Worm (Caenorhabditis elegans) whole organism, mixed stage, embryonic: ENCODE measurements around the gene noca-1.

Source experiments
- bed-3 ChIP-seq: fragments of 200-800 bp; sonication (Bioruptor generic); optimal IDR thresholded peaks from 3 replicates; lab custom pipeline; 2018; ENCODE audit warnings: mild to moderate bottlenecking, missing genetic modification characterization, moderate library complexity, missing compliant biosample characterization
- blmp-1 ChIP-seq: fragments of 150-350 bp; optimal IDR thresholded peaks from 2 replicates; lab custom pipeline; 2014; ENCODE audit warnings: missing biosample characterization, missing genetic modification characterization
- ceh-39 ChIP-seq: fragments of 150-350 bp; optimal IDR thresholded peaks from 2 replicates; lab custom pipeline; 2014; ENCODE audit warnings: missing biosample characterization, missing genetic modification characterization
- ceh-43 ChIP-seq: fragments of 200-800 bp; sonication (Bioruptor generic); optimal IDR thresholded peaks from 2 replicates; lab custom pipeline; 2018; ENCODE audit warnings: mild to moderate bottlenecking, missing genetic modification characterization, moderate library complexity, missing compliant biosample characterization
- ceh-83 ChIP-seq: fragments of 200-800 bp; sonication (Bioruptor generic); optimal IDR thresholded peaks from 2 replicates; lab custom pipeline; 2018; ENCODE audit warnings: mild to moderate bottlenecking, missing genetic modification characterization, missing compliant biosample characterization
- ces-1 ChIP-seq: fragments of 150-350 bp; optimal IDR thresholded peaks from 2 replicates; lab custom pipeline; 2014; ENCODE audit warnings: missing biosample characterization, missing genetic modification reagents, missing genetic modification characterization
- drap-1 ChIP-seq: fragments of 200-800 bp; sonication (Bioruptor generic); optimal IDR thresholded peaks from 3 replicates; lab custom pipeline; 2018; ENCODE audit warnings: mild to moderate bottlenecking, missing genetic modification characterization, missing compliant biosample characterization
- elt-1 ChIP-seq: sonication (generic microtip); optimal IDR thresholded peaks from 2 replicates; lab custom pipeline; 2017; ENCODE audit warnings: missing genetic modification characterization, mild to moderate bottlenecking, missing compliant biosample characterization, antibody characterized with exemption, moderate library complexity, borderline replicate concordance; ENCODE audit not compliant: insufficient read depth
- elt-3 ChIP-seq: fragments of 150-350 bp; optimal IDR thresholded peaks from 2 replicates; lab custom pipeline; 2014; ENCODE audit warnings: missing biosample characterization, missing genetic modification characterization
- flh-1 ChIP-seq: fragments of 200-800 bp; sonication (Bioruptor generic); optimal IDR thresholded peaks from 2 replicates; lab custom pipeline; 2018; ENCODE audit warnings: mild to moderate bottlenecking, missing genetic modification characterization, moderate library complexity, missing compliant biosample characterization
- ham-2 ChIP-seq: fragments of 200-800 bp; sonication (Bioruptor generic); optimal IDR thresholded peaks from 2 replicates; lab custom pipeline; 2018; ENCODE audit warnings: mild to moderate bottlenecking, missing genetic modification characterization, missing compliant biosample characterization
- hlh-1 ChIP-seq: fragments of 150-350 bp; optimal IDR thresholded peaks from 2 replicates; lab custom pipeline; 2014; ENCODE audit warnings: missing biosample characterization, missing genetic modification reagents, missing genetic modification characterization
- lin-13 ChIP-seq: fragments of 150-350 bp; optimal IDR thresholded peaks from 2 replicates; lab custom pipeline; 2014; ENCODE audit warnings: missing biosample characterization, missing genetic modification characterization
- lsy-2 ChIP-seq: fragments of 150-350 bp; optimal IDR thresholded peaks from 2 replicates; lab custom pipeline; 2014; ENCODE audit warnings: missing biosample characterization, missing genetic modification characterization
- mab-5 ChIP-seq: fragments of 150-350 bp; optimal IDR thresholded peaks from 2 replicates; lab custom pipeline; 2014; ENCODE audit warnings: missing biosample characterization, missing genetic modification characterization
- mep-1 ChIP-seq: fragments of 150-350 bp; optimal IDR thresholded peaks from 2 replicates; lab custom pipeline; 2017; ENCODE audit warnings: missing biosample characterization, missing genetic modification reagents, missing genetic modification characterization, inconsistent platforms
- mls-2 ChIP-seq: sonication (generic microtip); optimal IDR thresholded peaks from 2 replicates; lab custom pipeline; 2016; ENCODE audit warnings: mild to moderate bottlenecking, missing genetic modification characterization, moderate library complexity, missing compliant biosample characterization
- nhr-12 ChIP-seq: fragments of 150-350 bp; optimal IDR thresholded peaks from 2 replicates; lab custom pipeline; 2014; ENCODE audit warnings: missing biosample characterization, missing genetic modification characterization
- nhr-2 ChIP-seq: fragments of 150-350 bp; optimal IDR thresholded peaks from 2 replicates; lab custom pipeline; 2014; ENCODE audit warnings: missing biosample characterization, missing genetic modification characterization
- nhr-237 ChIP-seq: fragments of 150-350 bp; optimal IDR thresholded peaks from 2 replicates; lab custom pipeline; 2014; ENCODE audit warnings: missing biosample characterization, missing genetic modification characterization
- nhr-28 ChIP-seq: fragments of 150-350 bp; optimal IDR thresholded peaks from 2 replicates; lab custom pipeline; 2014; ENCODE audit warnings: missing biosample characterization, missing genetic modification characterization
- nhr-76 ChIP-seq: sonication (generic microtip); optimal IDR thresholded peaks from 2 replicates; lab custom pipeline; 2017; ENCODE audit warnings: missing biosample characterization, missing genetic modification characterization
- pha-4 ChIP-seq: fragments of 150-350 bp; optimal IDR thresholded peaks from 2 replicates; lab custom pipeline; 2018; ENCODE audit warnings: missing biosample characterization, missing genetic modification reagents, missing genetic modification characterization
- sem-2 ChIP-seq: fragments of 200-800 bp; sonication (Bioruptor generic); optimal IDR thresholded peaks from 2 replicates; lab custom pipeline; 2018; ENCODE audit warnings: mild to moderate bottlenecking, missing genetic modification characterization, missing compliant biosample characterization
- snpc-4 ChIP-seq: fragments of 150-350 bp; optimal IDR thresholded peaks from 2 replicates; lab custom pipeline; 2014; ENCODE audit warnings: missing biosample characterization, missing genetic modification characterization
- sptf-1 ChIP-seq: sonication (generic microtip); optimal IDR thresholded peaks from 2 replicates; lab custom pipeline; 2017; ENCODE audit warnings: mild to moderate bottlenecking, missing genetic modification characterization, moderate library complexity, missing compliant biosample characterization
- tbx-8 ChIP-seq: fragments of 200-800 bp; sonication (Bioruptor generic); optimal IDR thresholded peaks from 2 replicates; lab custom pipeline; 2018; ENCODE audit warnings: mild to moderate bottlenecking, missing genetic modification characterization, moderate library complexity, missing compliant biosample characterization
- unc-120 ChIP-seq: sonication (generic microtip); optimal IDR thresholded peaks from 2 replicates; lab custom pipeline; 2017; ENCODE audit warnings: missing genetic modification characterization, missing compliant biosample characterization; ENCODE audit not compliant: poor library complexity, severe bottlenecking
- unc-39 ChIP-seq: fragments of 150-350 bp; optimal IDR thresholded peaks from 2 replicates; lab custom pipeline; 2014; ENCODE audit warnings: missing biosample characterization, missing genetic modification characterization
- unc-62 ChIP-seq: fragments of 150-350 bp; optimal IDR thresholded peaks from 2 replicates; lab custom pipeline; 2014; ENCODE audit warnings: missing biosample characterization, missing genetic modification reagents, missing genetic modification characterization
- zip-8 ChIP-seq: fragments of 150-350 bp; optimal IDR thresholded peaks from 2 replicates; lab custom pipeline; 2014; ENCODE audit warnings: missing biosample characterization, missing genetic modification characterization
- ztf-11 ChIP-seq: fragments of 150-350 bp; optimal IDR thresholded peaks from 2 replicates; lab custom pipeline; 2014; ENCODE audit warnings: missing biosample characterization, missing genetic modification characterization

The noca-1 gene

ce11 chrV:13195548-13195947, 42.8 kb downstream of the noca-1 start, which contains the start of gene F57B1.1:
Gene F57B1.1, minus strand, starts transcription at chrV:13195648.
- TF ChIP-seq elt-1 (tag; lab: Kevin White, UChicago), result no peak

DNA sequence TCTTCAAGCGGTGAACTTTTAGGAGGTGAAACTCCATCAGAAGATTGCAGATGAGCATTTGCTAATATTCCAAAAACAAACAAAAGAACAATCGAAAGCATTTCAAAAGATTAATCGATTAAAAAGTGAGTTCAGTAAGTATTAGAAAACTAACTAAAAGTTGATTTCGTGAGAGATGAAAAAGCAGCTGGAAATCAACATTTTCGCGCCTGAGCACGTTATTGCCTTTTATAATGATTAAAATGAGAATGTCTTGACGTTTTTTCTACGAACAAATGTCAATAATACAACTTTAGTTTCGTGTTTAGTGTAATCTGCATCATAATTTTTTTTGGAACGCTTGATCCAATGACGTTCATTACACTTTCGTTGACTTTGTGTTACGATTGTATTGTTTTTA, 45.1 kb downstream of the noca-1 start, which contains the start of gene F57B1.9:
TSS of gene F57B1.9 (minus strand) at position 101 of the 400 bp plus-strand sequence.
- TF ChIP-seq nhr-237 (tag; lab: Kevin White, UChicago), result no peak
- no peak for TF ChIP-seq ceh-43 (GFP tag; lab: Kevin White, UChicago)
- no peak for TF ChIP-seq flh-1 (GFP tag; lab: Kevin White, UChicago)
- TF ChIP-seq nhr-28 (tag; lab: Kevin White, UChicago), result no peak
- no peak for TF ChIP-seq ceh-83 (GFP tag; lab: Kevin White, UChicago)
- no peak for TF ChIP-seq ces-1 (GFP tag; lab: Kevin White, UChicago)
- no peak for TF ChIP-seq nhr-12 (tag; lab: Kevin White, UChicago)
- TF ChIP-seq lsy-2 (tag; lab: Kevin White, UChicago), result no peak
- no peak for TF ChIP-seq tbx-8 (GFP tag; lab: Kevin White, UChicago)
- no peak for TF ChIP-seq nhr-2 (tag; lab: Kevin White, UChicago)
- TF ChIP-seq hlh-1, result no peak
- no peak for TF ChIP-seq snpc-4 (tag; lab: Kevin White, UChicago)
- TF ChIP-seq pha-4 (tag; lab: Kevin White, UChicago), result no peak
- TF ChIP-seq ham-2, result no peak
- TF ChIP-seq ceh-39 (tag; lab: Kevin White, UChicago), result no peak
- TF ChIP-seq drap-1 (GFP tag; lab: Kevin White, UChicago), result no peak
- no peak for TF ChIP-seq sem-2

ce11 chrV:13200609-13201008, 47.9 kb downstream of the noca-1 start:
- TF ChIP-seq nhr-2 (tag; lab: Kevin White, UChicago) (no peak), blmp-1 (tag; lab: Kevin White, UChicago) (no peak), unc-120 (tag; lab: Kevin White, UChicago) (no peak), unc-39 (tag; lab: Kevin White, UChicago) (no peak), nhr-237 (tag; lab: Kevin White, UChicago) (no peak), ztf-11 (tag; lab: Kevin White, UChicago) (no peak), sptf-1 (tag; lab: Kevin White, UChicago) (no peak), mls-2 (tag; lab: Kevin White, UChicago) (no peak), unc-62 (GFP tag; lab: Kevin White, UChicago) (no peak), lin-13 (no peak), ceh-39 (tag; lab: Kevin White, UChicago) (no peak), sem-2 (no peak), mep-1 (tag; lab: Kevin White, UChicago) (no peak), elt-3 (no peak), zip-8 (no peak)

DNA sequence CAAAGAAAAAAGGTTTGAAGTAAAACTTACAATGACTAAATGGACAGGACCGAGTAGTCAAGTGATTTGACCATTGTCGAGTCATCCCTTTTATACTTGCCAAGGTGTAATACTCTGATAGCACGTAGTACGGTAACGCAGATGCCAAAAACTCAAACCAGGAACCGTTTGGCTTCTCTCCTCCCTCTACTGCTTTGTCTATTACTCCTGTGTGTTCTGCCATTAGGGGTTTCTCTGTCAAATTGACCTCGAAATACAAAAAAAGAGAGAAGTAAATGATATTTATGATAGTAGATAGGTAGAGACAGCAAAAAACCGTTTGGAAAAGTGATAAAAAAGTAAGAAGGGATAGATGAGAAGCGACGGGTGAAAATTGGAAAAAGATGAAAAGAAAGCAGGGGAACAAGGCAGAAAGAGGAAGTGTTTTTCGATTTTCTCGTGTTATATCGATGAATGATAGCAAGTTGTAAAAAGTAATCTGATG, 49.5 kb downstream of the noca-1 start, which contains the start of the genes col-159 and col-160:
TSS of gene col-159 (minus strand) at position 51 of the 484 bp plus-strand sequence.
TSS of gene col-160 (minus strand) at position 63 of the 484 bp plus-strand sequence.
- TF ChIP-seq mls-2 (tag; lab: Kevin White, UChicago), result no peak
- TF ChIP-seq tbx-8 (GFP tag; lab: Kevin White, UChicago), result no peak
- TF ChIP-seq mep-1 (tag; lab: Kevin White, UChicago), result no peak
- no peak for TF ChIP-seq sem-2
- TF ChIP-seq mab-5 (tag; lab: Kevin White, UChicago), result no peak
- no peak for TF ChIP-seq ceh-39 (tag; lab: Kevin White, UChicago)
- no peak for TF ChIP-seq bed-3 (GFP tag; lab: Kevin White, UChicago)
- no peak for TF ChIP-seq nhr-76 (tag; lab: Kevin White, UChicago)
- no peak for TF ChIP-seq blmp-1 (tag; lab: Kevin White, UChicago)
- TF ChIP-seq unc-62 (GFP tag; lab: Kevin White, UChicago), result no peak
- no peak for TF ChIP-seq zip-8
- no peak for TF ChIP-seq lin-13
- no peak for TF ChIP-seq flh-1 (GFP tag; lab: Kevin White, UChicago)
- no peak for TF ChIP-seq lsy-2 (tag; lab: Kevin White, UChicago)
- TF ChIP-seq sptf-1 (tag; lab: Kevin White, UChicago), result no peak
- TF ChIP-seq drap-1 (GFP tag; lab: Kevin White, UChicago), result no peak
- TF ChIP-seq pha-4 (tag; lab: Kevin White, UChicago), result no peak
- no peak for TF ChIP-seq hlh-1
- no peak for TF ChIP-seq ceh-43 (GFP tag; lab: Kevin White, UChicago)
